Worm (Caenorhabditis elegans) whole organism, L4 larva: ENCODE data around the gene gpcp-2.

Experiments
- F10B5.3 ChIP-seq: sonication (generic microtip); optimal IDR thresholded peaks from 2 replicates; lab custom pipeline; 2016; ENCODE audit warnings: mild to moderate bottlenecking, missing genetic modification characterization, missing compliant biosample characterization
- F26F4.8 ChIP-seq: fragments of 200-800 bp; sonication (Bioruptor generic); conservative IDR thresholded peaks from 2 replicates; pipeline ENCODE4 v1.3.6; 2022; ENCODE audit warnings: missing genetic modification characterization, missing compliant biosample characterization
- F37D6.2 ChIP-seq: sonication (generic microtip); optimal IDR thresholded peaks from 2 replicates; lab custom pipeline; 2016; ENCODE audit warnings: mild to moderate bottlenecking, missing genetic modification characterization, missing compliant biosample characterization
- F44E2.7 ChIP-seq: fragments of 200-800 bp; sonication (Bioruptor generic); IDR thresholded peaks from 2 replicates; pipeline ENCODE4 v2.1.2; 2022; ENCODE audit warnings: missing genetic modification characterization, missing compliant biosample characterization
- R02D3.7 ChIP-seq: fragments of 150-350 bp; sonication (generic microtip); optimal IDR thresholded peaks from 3 replicates; lab custom pipeline; 2014; ENCODE audit warnings: missing biosample characterization, missing genetic modification characterization
- Y48G9A.11 ChIP-seq: fragments of 200-800 bp; sonication (Bioruptor generic); IDR thresholded peaks from 2 replicates; pipeline ENCODE4 v1.3.6; 2022; ENCODE audit warnings: missing genetic modification reagents, missing genetic modification characterization, missing compliant biosample characterization
- Y75B8A.6 ChIP-seq: fragments of 200-800 bp; sonication (Bioruptor generic); IDR thresholded peaks from 2 replicates; pipeline ENCODE4 v1.3.6; 2022; ENCODE audit warnings: missing genetic modification reagents, missing genetic modification characterization, missing compliant biosample characterization
- ZK337.2 ChIP-seq: fragments of 200-800 bp; sonication (Bioruptor generic); IDR thresholded peaks from 2 replicates; pipeline ENCODE4 v1.3.6; 2022; ENCODE audit warnings: missing genetic modification reagents, missing genetic modification characterization, missing compliant biosample characterization
- ZK546.5 ChIP-seq, 2 experiments: sonication (generic microtip); optimal IDR thresholded peaks; 2 replicates each; lab custom pipeline; 2017; ENCODE audit warnings: missing biosample characterization in 2 of 2, missing genetic modification characterization in 2 of 2
- ama-1 ChIP-seq: fragments of 150-350 bp; optimal IDR thresholded peaks from 2 replicates; lab custom pipeline; 2014; ENCODE audit warnings: inconsistent platforms, mixed read lengths
- attf-4 ChIP-seq: sonication (generic microtip); optimal IDR thresholded peaks from 3 replicates; lab custom pipeline; 2017; ENCODE audit warnings: missing biosample characterization, missing genetic modification characterization
- ceh-20 ChIP-seq: fragments of 200-800 bp; sonication (Bioruptor generic); IDR thresholded peaks from 2 replicates; pipeline ENCODE4 v1.3.6; 2022; ENCODE audit warnings: missing genetic modification reagents, missing genetic modification characterization, missing compliant biosample characterization
- ceh-32 ChIP-seq: sonication (generic microtip); optimal IDR thresholded peaks from 2 replicates; lab custom pipeline; 2016; ENCODE audit warnings: mild to moderate bottlenecking, missing genetic modification characterization, missing compliant biosample characterization; ENCODE audit not compliant: poor library complexity
- ceh-44 ChIP-seq: fragments of 200-800 bp; sonication (Bioruptor generic); IDR thresholded peaks from 2 replicates; pipeline ENCODE4 v1.3.6; 2022; ENCODE audit warnings: missing genetic modification reagents, missing genetic modification characterization, missing compliant biosample characterization
- cey-2 ChIP-seq: sonication (generic microtip); optimal IDR thresholded peaks from 3 replicates; lab custom pipeline; 2017; ENCODE audit warnings: missing genetic modification characterization, mild to moderate bottlenecking, missing compliant biosample characterization, antibody characterized with exemption, borderline replicate concordance; ENCODE audit not compliant: insufficient read depth
- daf-19 ChIP-seq: fragments of 200-800 bp; sonication (Bioruptor generic); conservative IDR thresholded peaks from 2 replicates; pipeline ENCODE4 v1.3.6; 2022; ENCODE audit warnings: missing genetic modification characterization, missing compliant biosample characterization
- dmd-8 ChIP-seq: fragments of 200-800 bp; sonication (Bioruptor generic); IDR thresholded peaks from 2 replicates; pipeline ENCODE4 v1.3.6; 2022; ENCODE audit warnings: missing genetic modification characterization, missing compliant biosample characterization
- dmd-9 ChIP-seq: fragments of 200-800 bp; sonication (Bioruptor generic); IDR thresholded peaks from 2 replicates; pipeline ENCODE4 v1.3.6; 2022; ENCODE audit warnings: missing genetic modification reagents, missing genetic modification characterization, missing compliant biosample characterization
- dpl-1 ChIP-seq: fragments of 150-350 bp; optimal IDR thresholded peaks from 2 replicates; lab custom pipeline; 2014; ENCODE audit warnings: missing biosample characterization, missing genetic modification reagents, missing genetic modification characterization
- dve-1 ChIP-seq: sonication (generic microtip); optimal IDR thresholded peaks from 2 replicates; lab custom pipeline; 2017; ENCODE audit warnings: antibody characterized with exemption, mild to moderate bottlenecking, missing genetic modification characterization, missing compliant biosample characterization; ENCODE audit not compliant: insufficient read depth
- egl-27 ChIP-seq: sonication (generic microtip); optimal IDR thresholded peaks from 3 replicates; lab custom pipeline; 2017; ENCODE audit warnings: missing biosample characterization, missing genetic modification reagents, missing genetic modification characterization
- egl-43 ChIP-seq: fragments of 200-800 bp; sonication (Bioruptor generic); IDR thresholded peaks from 2 replicates; pipeline ENCODE4 v1.3.6; 2022; ENCODE audit warnings: missing genetic modification reagents, missing genetic modification characterization, missing compliant biosample characterization
- fkh-10 ChIP-seq: fragments of 150-350 bp; optimal IDR thresholded peaks from 2 replicates; lab custom pipeline; 2014; ENCODE audit warnings: missing biosample characterization, missing genetic modification reagents, missing genetic modification characterization
- fos-1 ChIP-seq: fragments of 150-350 bp; optimal IDR thresholded peaks from 2 replicates; lab custom pipeline; 2014; ENCODE audit warnings: missing biosample characterization, missing genetic modification characterization
- gei-8 ChIP-seq: fragments of 200-800 bp; sonication (Bioruptor generic); optimal IDR thresholded peaks from 2 replicates; lab custom pipeline; 2018; ENCODE audit warnings: mild to moderate bottlenecking, missing genetic modification characterization, missing compliant biosample characterization
- hlh-11 ChIP-seq: fragments of 200-800 bp; sonication (Bioruptor generic); optimal IDR thresholded peaks from 2 replicates; lab custom pipeline; 2018; ENCODE audit warnings: mild to moderate bottlenecking, missing genetic modification characterization, missing compliant biosample characterization
- jun-1 ChIP-seq: fragments of 150-350 bp; optimal IDR thresholded peaks from 2 replicates; lab custom pipeline; 2014; ENCODE audit warnings: missing biosample characterization, missing genetic modification reagents, missing genetic modification characterization
- lin-1 ChIP-seq: fragments of 200-800 bp; sonication (Bioruptor generic); IDR thresholded peaks from 2 replicates; pipeline ENCODE4 v1.3.6; 2022; ENCODE audit warnings: missing genetic modification reagents, missing genetic modification characterization, missing compliant biosample characterization
- lin-15B ChIP-seq: fragments of 150-350 bp; sonication (generic microtip); optimal IDR thresholded peaks from 3 replicates; lab custom pipeline; 2014; ENCODE audit warnings: missing biosample characterization, missing genetic modification characterization
- lin-38 ChIP-seq: fragments of 200-800 bp; sonication (Bioruptor generic); IDR thresholded peaks from 2 replicates; pipeline ENCODE4 v1.3.6; 2022; ENCODE audit warnings: missing genetic modification reagents, missing genetic modification characterization, missing compliant biosample characterization
- madf-5 ChIP-seq, 2 experiments: fragments of 200-800 bp; sonication (Bioruptor generic); IDR thresholded peaks; 2 replicates each; pipeline ENCODE4 v1.3.6; 2022; ENCODE audit warnings: missing compliant biosample characterization in 2 of 2, missing genetic modification characterization in 2 of 2
- madf-9 ChIP-seq: fragments of 200-800 bp; sonication (Bioruptor generic); conservative IDR thresholded peaks from 2 replicates; pipeline ENCODE4 v1.3.6; 2022; ENCODE audit warnings: missing genetic modification reagents, missing genetic modification characterization, missing compliant biosample characterization
- mdt-29 ChIP-seq: fragments of 200-800 bp; sonication (Bioruptor generic); IDR thresholded peaks from 2 replicates; pipeline ENCODE4 v1.3.6; 2022; ENCODE audit warnings: missing genetic modification reagents, missing genetic modification characterization, missing compliant biosample characterization
- nhr-10 ChIP-seq: fragments of 150-350 bp; optimal IDR thresholded peaks from 2 replicates; lab custom pipeline; 2014; ENCODE audit warnings: missing biosample characterization, missing genetic modification characterization
- nhr-102 ChIP-seq: sonication (generic microtip); optimal IDR thresholded peaks from 2 replicates; lab custom pipeline; 2016; ENCODE audit warnings: mild to moderate bottlenecking, missing genetic modification characterization, moderate library complexity, missing compliant biosample characterization
- nhr-11 ChIP-seq: fragments of 150-350 bp; optimal IDR thresholded peaks from 2 replicates; lab custom pipeline; 2014; ENCODE audit warnings: missing biosample characterization, missing genetic modification characterization
- nhr-237 ChIP-seq: sonication (generic microtip); optimal IDR thresholded peaks from 2 replicates; lab custom pipeline; 2017; ENCODE audit warnings: missing biosample characterization, missing genetic modification characterization
- nhr-28 ChIP-seq: fragments of 150-350 bp; optimal IDR thresholded peaks from 2 replicates; lab custom pipeline; 2014; ENCODE audit warnings: missing biosample characterization, missing genetic modification characterization
- nhr-41 ChIP-seq: fragments of 200-800 bp; sonication (Bioruptor generic); IDR thresholded peaks from 2 replicates; pipeline ENCODE4 v1.3.6; 2022; ENCODE audit warnings: missing genetic modification reagents, missing genetic modification characterization, missing compliant biosample characterization
- nhr-48 ChIP-seq: sonication (generic microtip); optimal IDR thresholded peaks from 2 replicates; lab custom pipeline; 2016; ENCODE audit warnings: mild to moderate bottlenecking, missing genetic modification characterization, missing compliant biosample characterization
- nhr-77 ChIP-seq: fragments of 150-350 bp; optimal IDR thresholded peaks from 2 replicates; lab custom pipeline; 2014; ENCODE audit warnings: missing biosample characterization, missing genetic modification characterization
- pqm-1 ChIP-seq: sonication (generic microtip); optimal IDR thresholded peaks from 2 replicates; lab custom pipeline; 2017; ENCODE audit warnings: missing biosample characterization, missing genetic modification characterization
- sdz-12 ChIP-seq: fragments of 200-800 bp; sonication (Bioruptor generic); optimal IDR thresholded peaks from 2 replicates; lab custom pipeline; 2018; ENCODE audit warnings: mild to moderate bottlenecking, missing genetic modification characterization, missing compliant biosample characterization
- set-16 ChIP-seq: fragments of 200-800 bp; sonication (Bioruptor generic); IDR thresholded peaks from 2 replicates; pipeline ENCODE4 v1.3.6; 2022; ENCODE audit warnings: missing genetic modification reagents, missing genetic modification characterization, missing compliant biosample characterization
- skn-1 ChIP-seq: fragments of 150-350 bp; optimal IDR thresholded peaks from 2 replicates; lab custom pipeline; 2014; ENCODE audit warnings: missing biosample characterization, missing genetic modification characterization
- snpc-1.2 ChIP-seq: fragments of 200-800 bp; sonication (Bioruptor generic); IDR thresholded peaks from 2 replicates; pipeline ENCODE4 v1.3.6; 2022; ENCODE audit warnings: missing genetic modification reagents, missing genetic modification characterization, missing compliant biosample characterization
- snpc-4 ChIP-seq: fragments of 150-350 bp; optimal IDR thresholded peaks from 2 replicates; lab custom pipeline; 2014; ENCODE audit warnings: missing biosample characterization, missing genetic modification characterization
- zag-1 ChIP-seq: fragments of 150-350 bp; optimal IDR thresholded peaks from 2 replicates; lab custom pipeline; 2014; ENCODE audit warnings: missing biosample characterization, missing genetic modification characterization
- zfp-3 ChIP-seq: fragments of 200-800 bp; sonication (Bioruptor generic); conservative IDR thresholded peaks from 2 replicates; pipeline ENCODE4 v1.3.6; 2022; ENCODE audit warnings: missing genetic modification reagents, missing genetic modification characterization, missing compliant biosample characterization
- zip-11 ChIP-seq: fragments of 200-800 bp; sonication (Bioruptor generic); IDR thresholded peaks from 2 replicates; pipeline ENCODE4 v1.3.6; 2022; ENCODE audit warnings: missing genetic modification characterization, missing compliant biosample characterization
- zip-2 ChIP-seq: fragments of 150-350 bp; optimal IDR thresholded peaks from 2 replicates; lab custom pipeline; 2014; ENCODE audit warnings: missing biosample characterization, missing genetic modification characterization

gpcp-2 gene

DNA sequence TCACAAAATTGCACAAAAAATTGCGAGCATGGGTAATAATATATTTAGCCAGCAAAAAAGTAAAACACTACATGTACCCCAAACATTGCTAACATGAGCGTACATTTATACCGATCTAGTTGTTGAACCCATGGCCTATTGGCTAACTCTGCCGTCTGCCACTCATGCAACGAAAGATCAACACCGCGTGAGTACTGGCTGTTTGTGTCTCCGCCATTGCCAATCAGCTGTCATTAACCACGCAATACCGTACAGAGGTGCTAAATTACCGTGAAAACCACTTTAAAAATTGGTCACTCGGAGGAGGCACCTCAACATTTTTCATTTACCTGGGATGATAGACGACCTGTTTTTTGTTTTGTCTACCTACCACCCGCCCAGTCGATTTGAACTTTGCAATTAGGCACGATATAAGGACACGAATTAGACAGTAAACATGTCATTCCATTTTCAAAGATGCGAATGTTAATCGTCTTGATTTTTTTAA is 2.2 kb upstream of the gpcp-2 start, which contains the start of gene K02C4.2 (continued):
- TF ChIP-seq ZK546.5 (tag; optimal IDR thresholded peaks at IDR 0.05; lab: Kevin White, UChicago), result no peak
- no peak for TF ChIP-seq fkh-10 (GFP tag; lab: Kevin White, UChicago)
- TF ChIP-seq jun-1 (tag; lab: Kevin White, UChicago), result peak; percentile 31
- 0 out of 2 replicates have a peak, but pooled peaks have one; percentile 53 for TF ChIP-seq nhr-41 (GFP tag; lab: Robert Waterston, UW)
- TF ChIP-seq dmd-8 (GFP tag; lab: Robert Waterston, UW), result peak; percentile 93
- TF ChIP-seq nhr-10 (tag; lab: Kevin White, UChicago), result peak; percentile 18
- TF ChIP-seq cey-2, result no peak
- peak; percentile 54 for TF ChIP-seq nhr-28 (tag; lab: Kevin White, UChicago)
- TF ChIP-seq gei-8 (GFP tag; lab: Kevin White, UChicago), result peak; percentile 82
- no peak for TF ChIP-seq nhr-11 (tag; lab: Kevin White, UChicago)
- peak; percentile 47 for TF ChIP-seq dpl-1 (GFP tag; lab: Kevin White, UChicago)
- TF ChIP-seq ama-1 (lab: Kevin White, UChicago), result no peak
- no peak for TF ChIP-seq Y75B8A.6 (GFP tag; lab: Robert Waterston, UW)
- TF ChIP-seq attf-4 (tag; lab: Kevin White, UChicago), result no peak
- TF ChIP-seq daf-19 (GFP tag; lab: Robert Waterston, UW), result peak; percentile 68; the same call in 1 of the 2 replicates
- no peak for TF ChIP-seq snpc-1.2
- peak; percentile 85 for TF ChIP-seq F26F4.8 (GFP tag; lab: Robert Waterston, UW)
- peak; percentile 55; the same call in 1 of the 2 replicates for TF ChIP-seq mdt-29 (GFP tag; lab: Robert Waterston, UW)
- TF ChIP-seq fos-1 (tag; lab: Kevin White, UChicago), result no peak
- peak; percentile 62; the same call in 1 of the 2 replicates for TF ChIP-seq zfp-3 (GFP tag; lab: Robert Waterston, UW)
- no peak for TF ChIP-seq ceh-32 (tag; lab: Kevin White, UChicago)
- no peak for TF ChIP-seq zag-1 (tag; lab: Kevin White, UChicago)
- TF ChIP-seq pqm-1 (tag; lab: Kevin White, UChicago), result peak; percentile 28
- peak; percentile 12 for TF ChIP-seq snpc-4 (tag; lab: Kevin White, UChicago)
- TF ChIP-seq F44E2.7, result 0 out of 2 replicates have a peak, but pooled peaks have one; percentile 66
- peak; percentile 79 for TF ChIP-seq ceh-20
- TF ChIP-seq F10B5.3, result peak; percentile 18
- TF ChIP-seq nhr-48 (tag; lab: Kevin White, UChicago), result peak; percentile 79
- TF ChIP-seq madf-9 (GFP tag; lab: Robert Waterston, UW), result peak; percentile 68; the same call in 1 of the 2 replicates
- TF ChIP-seq zip-11 (GFP tag; lab: Robert Waterston, UW), result 0 out of 2 replicates have a peak, but pooled peaks have one; percentile 17
- peak; percentile 73 for TF ChIP-seq dve-1 (tag; lab: Kevin White, UChicago)
- TF ChIP-seq ceh-44 (GFP tag; lab: Robert Waterston, UW), result no peak
- no peak for TF ChIP-seq set-16 (GFP tag; lab: Robert Waterston, UW)
- peak; percentile 41 for TF ChIP-seq R02D3.7 (tag; lab: Kevin White, UChicago)
- TF ChIP-seq lin-15B, result no peak
- no peak for TF ChIP-seq egl-27
- peak; percentile 75 for TF ChIP-seq nhr-102 (tag; lab: Kevin White, UChicago)
- TF ChIP-seq sdz-12 (GFP tag; lab: Kevin White, UChicago), result peak; percentile 72
- TF ChIP-seq F37D6.2 (tag; lab: Kevin White, UChicago), result no peak
- peak; percentile 42; the same call in 1 of the 2 replicates for TF ChIP-seq lin-1 (GFP tag; lab: Robert Waterston, UW)
- no peak for TF ChIP-seq skn-1 (tag; lab: Kevin White, UChicago)
- peak; percentile 63; the same call in 1 of the 2 replicates for TF ChIP-seq ZK337.2 (GFP tag; lab: Robert Waterston, UW)
- peak; percentile 96 for TF ChIP-seq egl-43
- TF ChIP-seq lin-38 (GFP tag; lab: Robert Waterston, UW), result peak; percentile 83
- peak in 1 of 2 experiments; percentile 81; a peak in 1 of 4 replicates for TF ChIP-seq madf-5 (GFP tag; IDR thresholded peaks at IDR 0.05; lab: Robert Waterston, UW)
- no peak for TF ChIP-seq zip-2 (tag; lab: Kevin White, UChicago)
- TF ChIP-seq Y48G9A.11 (GFP tag; lab: Robert Waterston, UW), result peak; percentile 80; the same call in 1 of the 2 replicates
- TF ChIP-seq nhr-77 (tag; lab: Kevin White, UChicago), result peak; percentile 35
- no peak for TF ChIP-seq dmd-9 (GFP tag; lab: Robert Waterston, UW)
- peak; percentile 94 for TF ChIP-seq hlh-11 (tag; lab: Kevin White, UChicago)
- TF ChIP-seq nhr-237 (tag; lab: Kevin White, UChicago), result no peak
